Fruit fly (Drosophila melanogaster) whole organism, embryonic: ENCODE measurements around the gene Osi18.

Experiments
- Atf3 ChIP-seq: fragments of 200-800 bp; sonication (Bioruptor generic); optimal IDR thresholded peaks from 3 replicates; lab custom pipeline; 2016; ENCODE audit warnings: missing biosample characterization, missing genetic modification characterization
- Blimp-1 ChIP-seq: fragments of 200-800 bp; sonication (Bioruptor generic); optimal IDR thresholded peaks from 3 replicates; lab custom pipeline; 2018; ENCODE audit warnings: missing biosample characterization, missing genetic modification characterization, mild to moderate bottlenecking, moderate library complexity, missing genetic modification reagents
- CG10366 ChIP-seq: fragments of 200-800 bp; sonication (Bioruptor generic); IDR thresholded peaks from 2 replicates; pipeline ENCODE4 v1.3.6; 2022; ENCODE audit warnings: missing biosample characterization, missing genetic modification characterization
- CG11560 ChIP-seq: fragments of 200-800 bp; sonication (Bioruptor generic); IDR thresholded peaks from 3 replicates; pipeline ENCODE4 v1.3.6; 2022; ENCODE audit warnings: missing biosample characterization, missing genetic modification characterization
- CG14710 ChIP-seq: fragments of 200-800 bp; sonication (Bioruptor generic); optimal IDR thresholded peaks from 3 replicates; lab custom pipeline; 2019; ENCODE audit warnings: missing biosample characterization, mild to moderate bottlenecking, missing genetic modification characterization, moderate library complexity
- CG14965 ChIP-seq: fragments of 200-800 bp; sonication (Bioruptor generic); optimal IDR thresholded peaks from 2 replicates; lab custom pipeline; 2016; ENCODE audit warnings: missing biosample characterization, missing genetic modification characterization, borderline replicate concordance
- CG1603 ChIP-seq: fragments of 200-800 bp; sonication (Bioruptor generic); optimal IDR thresholded peaks from 2 replicates; lab custom pipeline; 2019; ENCODE audit warnings: missing biosample characterization, mild to moderate bottlenecking, missing genetic modification characterization, moderate library complexity
- CG16779 ChIP-seq: fragments of 200-800 bp; sonication (Bioruptor generic); IDR thresholded peaks from 2 replicates; pipeline ENCODE4 v1.3.6; 2022; ENCODE audit warnings: missing biosample characterization, missing genetic modification characterization
- CG17385 ChIP-seq: fragments of 200-800 bp; sonication (Bioruptor generic); optimal IDR thresholded peaks from 3 replicates; lab custom pipeline; 2018; ENCODE audit warnings: missing biosample characterization, mild to moderate bottlenecking, missing genetic modification characterization
- CG3847 ChIP-seq: fragments of 200-800 bp; sonication (Bioruptor generic); IDR thresholded peaks from 2 replicates; pipeline ENCODE4 v1.3.6; 2022; ENCODE audit warnings: missing biosample characterization, missing genetic modification characterization
- CG3995 ChIP-seq: fragments of 200-800 bp; sonication (Bioruptor generic); optimal IDR thresholded peaks from 3 replicates; lab custom pipeline; 2016; ENCODE audit warnings: missing biosample characterization, missing genetic modification characterization
- CG7271 ChIP-seq: fragments of 200-800 bp; sonication (Bioruptor generic); optimal IDR thresholded peaks from 2 replicates; lab custom pipeline; 2018; ENCODE audit warnings: missing biosample characterization, mild to moderate bottlenecking, missing genetic modification characterization, moderate library complexity
- CG8924 ChIP-seq: fragments of 200-800 bp; optimal IDR thresholded peaks from 3 replicates; lab custom pipeline; 2019; ENCODE audit warnings: missing biosample characterization, mild to moderate bottlenecking, missing genetic modification characterization, moderate library complexity
- D19A ChIP-seq: fragments of 200-800 bp; optimal IDR thresholded peaks from 3 replicates; lab custom pipeline; 2019; ENCODE audit warnings: missing biosample characterization, mild to moderate bottlenecking, missing genetic modification characterization, moderate library complexity
- D19B ChIP-seq: fragments of 200-800 bp; sonication (Bioruptor generic); optimal IDR thresholded peaks from 2 replicates; lab custom pipeline; 2017; ENCODE audit warnings: missing biosample characterization, mild to moderate bottlenecking, missing genetic modification characterization
- Dbx ChIP-seq: fragments of 200-800 bp; sonication (Bioruptor generic); IDR thresholded peaks from 3 replicates; pipeline ENCODE4 v1.3.6; 2022; ENCODE audit warnings: missing biosample characterization, missing genetic modification characterization
- Dip3 ChIP-seq: fragments of 200-800 bp; sonication (Bioruptor generic); optimal IDR thresholded peaks from 3 replicates; lab custom pipeline; 2016; ENCODE audit warnings: missing biosample characterization, missing genetic modification characterization
- Dll ChIP-seq: fragments of 200-800 bp; sonication (Bioruptor generic); IDR thresholded peaks from 4 replicates; pipeline ENCODE4 v1.3.6; 2022; ENCODE audit warnings: missing biosample characterization, missing genetic modification characterization; ENCODE audit not compliant: partially characterized antibody
- Doc3 ChIP-seq: fragments of 200-800 bp; sonication (Bioruptor generic); IDR thresholded peaks from 3 replicates; pipeline ENCODE4 v1.3.6; 2022; ENCODE audit warnings: missing biosample characterization, missing genetic modification characterization; ENCODE audit not compliant: partially characterized antibody
- Fer1 ChIP-seq: fragments of 200-800 bp; sonication (Bioruptor generic); optimal IDR thresholded peaks from 2 replicates; lab custom pipeline; 2017; ENCODE audit warnings: missing biosample characterization, mild to moderate bottlenecking, missing genetic modification characterization
- Gsc ChIP-seq: fragments of 200-800 bp; sonication (Bioruptor generic); IDR thresholded peaks from 2 replicates; pipeline ENCODE4 v1.3.6; 2022; ENCODE audit warnings: missing biosample characterization, missing genetic modification characterization
- HHEX ChIP-seq: fragments of 200-800 bp; sonication (Bioruptor generic); optimal IDR thresholded peaks from 3 replicates; lab custom pipeline; 2017; ENCODE audit warnings: missing biosample characterization, mild to moderate bottlenecking, missing genetic modification characterization, missing genetic modification reagents
- HmgZ ChIP-seq: fragments of 200-800 bp; sonication (Bioruptor generic); optimal IDR thresholded peaks from 2 replicates; lab custom pipeline; 2018; ENCODE audit warnings: missing biosample characterization, mild to moderate bottlenecking, missing genetic modification characterization
- Hmr ChIP-seq: fragments of 200-800 bp; sonication (Bioruptor generic); optimal IDR thresholded peaks from 3 replicates; lab custom pipeline; 2017; ENCODE audit warnings: mild to moderate bottlenecking, missing biosample characterization, missing genetic modification reagents, missing genetic modification characterization
- Hsf ChIP-seq: fragments of 200-800 bp; sonication (Bioruptor generic); optimal IDR thresholded peaks from 3 replicates; lab custom pipeline; 2016; ENCODE audit warnings: missing biosample characterization, missing genetic modification characterization
- Jarid2 ChIP-seq: fragments of 200-800 bp; sonication (Bioruptor generic); optimal IDR thresholded peaks from 3 replicates; lab custom pipeline; 2017; ENCODE audit warnings: mild to moderate bottlenecking, missing biosample characterization, missing genetic modification reagents, missing genetic modification characterization
- Med ChIP-seq: fragments of 200-800 bp; sonication (Bioruptor generic); peaks from one replicate; lab custom pipeline; 2016; ENCODE audit warnings: missing biosample characterization, missing genetic modification characterization, mild to moderate bottlenecking, inconsistent platforms, moderate library complexity
- NFAT ChIP-seq: fragments of 200-800 bp; sonication (Bioruptor generic); IDR thresholded peaks from 2 replicates; pipeline ENCODE4 v1.3.6; 2022; ENCODE audit warnings: missing biosample characterization, missing genetic modification characterization
- NfI ChIP-seq: fragments of 200-800 bp; sonication (Bioruptor generic); optimal IDR thresholded peaks from 3 replicates; lab custom pipeline; 2018; ENCODE audit warnings: missing biosample characterization, mild to moderate bottlenecking, missing genetic modification characterization, moderate library complexity
- Rfx ChIP-seq: fragments of 200-800 bp; sonication (Bioruptor generic); IDR thresholded peaks from 2 replicates; pipeline ENCODE4 v1.3.6; 2022; ENCODE audit warnings: missing biosample characterization, missing genetic modification characterization
- Scr ChIP-seq: fragments of 200-800 bp; sonication (Bioruptor generic); IDR thresholded peaks from 2 replicates; pipeline ENCODE4 v1.3.6; 2022; ENCODE audit warnings: missing biosample characterization, missing genetic modification characterization; ENCODE audit not compliant: partially characterized antibody
- Spps ChIP-seq: fragments of 200-800 bp; sonication (Bioruptor generic); optimal IDR thresholded peaks from 2 replicates; lab custom pipeline; 2018; ENCODE audit warnings: missing biosample characterization, mild to moderate bottlenecking, missing genetic modification characterization
- Sry-δ ChIP-seq: fragments of 200-800 bp; sonication (Bioruptor generic); optimal IDR thresholded peaks from 2 replicates; lab custom pipeline; 2016; ENCODE audit warnings: missing biosample characterization, missing genetic modification characterization
- al ChIP-seq: fragments of 200-800 bp; sonication (Bioruptor generic); IDR thresholded peaks from 2 replicates; pipeline ENCODE4 v1.3.6; 2022; ENCODE audit warnings: missing biosample characterization, missing genetic modification characterization
- bigmax ChIP-seq: fragments of 200-800 bp; sonication (Bioruptor generic); optimal IDR thresholded peaks from 2 replicates; lab custom pipeline; 2018; ENCODE audit warnings: missing biosample characterization, mild to moderate bottlenecking, missing genetic modification characterization
- caup ChIP-seq: fragments of 200-800 bp; sonication (Bioruptor generic); optimal IDR thresholded peaks from 3 replicates; lab custom pipeline; 2017; ENCODE audit warnings: missing biosample characterization, mild to moderate bottlenecking, missing genetic modification characterization, moderate library complexity; ENCODE audit not compliant: severe bottlenecking
- corto ChIP-seq: fragments of 200-800 bp; sonication (Bioruptor generic); optimal IDR thresholded peaks from 2 replicates; lab custom pipeline; 2016; ENCODE audit warnings: missing biosample characterization, mild to moderate bottlenecking, missing genetic modification characterization, moderate library complexity
- dysf ChIP-seq: fragments of 200-800 bp; sonication (Bioruptor generic); IDR thresholded peaks from 3 replicates; pipeline ENCODE4 v1.3.6; 2022; ENCODE audit warnings: missing biosample characterization, missing genetic modification characterization
- fd96Cb ChIP-seq: fragments of 200-800 bp; sonication (Bioruptor generic); optimal IDR thresholded peaks from 2 replicates; lab custom pipeline; 2018; ENCODE audit warnings: missing biosample characterization, mild to moderate bottlenecking, missing genetic modification characterization, moderate library complexity
- kni ChIP-seq: fragments of 200-800 bp; sonication (Bioruptor generic); optimal IDR thresholded peaks from 3 replicates; lab custom pipeline; 2017; ENCODE audit warnings: mild to moderate bottlenecking, missing biosample characterization, missing genetic modification reagents, missing genetic modification characterization
- nerfin-1 ChIP-seq: fragments of 200-800 bp; sonication (Bioruptor generic); optimal IDR thresholded peaks from 3 replicates; lab custom pipeline; 2019; ENCODE audit warnings: missing biosample characterization, mild to moderate bottlenecking, missing genetic modification characterization, moderate library complexity
- pnt ChIP-seq: fragments of 200-800 bp; sonication (Bioruptor generic); optimal IDR thresholded peaks from 3 replicates; lab custom pipeline; 2016; ENCODE audit warnings: missing biosample characterization, missing genetic modification characterization
- row ChIP-seq: fragments of 200-800 bp; sonication (Bioruptor generic); IDR thresholded peaks from 3 replicates; pipeline ENCODE4 v1.3.6; 2022; ENCODE audit warnings: missing biosample characterization, missing genetic modification characterization
- slbo ChIP-seq: fragments of 200-800 bp; sonication (Bioruptor generic); IDR thresholded peaks from 2 replicates; pipeline ENCODE4 v1.3.6; 2022; ENCODE audit warnings: missing biosample characterization, missing genetic modification characterization
- sug ChIP-seq: fragments of 200-800 bp; optimal IDR thresholded peaks from 2 replicates; lab custom pipeline; 2019; ENCODE audit warnings: missing biosample characterization, mild to moderate bottlenecking, missing genetic modification characterization, moderate library complexity
- trem ChIP-seq: fragments of 200-800 bp; optimal IDR thresholded peaks from 3 replicates; lab custom pipeline; 2019; ENCODE audit warnings: missing biosample characterization, mild to moderate bottlenecking, missing genetic modification characterization, moderate library complexity
- unc-4 ChIP-seq: fragments of 200-800 bp; sonication (Bioruptor generic); IDR thresholded peaks from 2 replicates; pipeline ENCODE4 v1.3.6; 2022; ENCODE audit warnings: missing biosample characterization, missing genetic modification characterization; ENCODE audit not compliant: partially characterized antibody
- wor ChIP-seq: fragments of 200-800 bp; sonication (Bioruptor generic); IDR thresholded peaks from 2 replicates; pipeline ENCODE4 v1.3.6; 2022; ENCODE audit warnings: missing biosample characterization, missing genetic modification characterization

The Osi18 gene

dm6 chr3R:6368550-6369238 is 38.6 kb downstream of the Osi18 start, which contains the start of gene CG10286 (continued):
- peak; percentile 75 for TF ChIP-seq Scr (GFP tag; lab: Robert Waterston, UW)
- peak; percentile 51; the same call in 2 of the 3 replicates for TF ChIP-seq Doc3 (GFP tag; lab: Robert Waterston, UW)
- TF ChIP-seq slbo (GFP tag; lab: Robert Waterston, UW), result peak; percentile 52; the same call in 1 of the 2 replicates
- no peak for TF ChIP-seq bigmax (GFP tag; lab: Kevin White, UChicago)
- TF ChIP-seq CG1603, result peak; percentile 61
- peak; percentile 1 for TF ChIP-seq Hsf
- TF ChIP-seq Gsc (GFP tag; lab: Robert Waterston, UW), result no peak
- TF ChIP-seq unc-4 (GFP tag; lab: Robert Waterston, UW), result peak; percentile 68
- TF ChIP-seq HHEX (GFP tag; lab: Kevin White, UChicago), result peak; percentile 9
- no peak for TF ChIP-seq Fer1 (GFP tag; lab: Kevin White, UChicago)
- TF ChIP-seq CG11560 (tag; lab: Robert Waterston, UW), result no peak
- TF ChIP-seq CG14710 (tag; lab: Kevin White, UChicago), result peak; percentile 35
- TF ChIP-seq fd96Cb (tag; lab: Kevin White, UChicago), result peak; percentile 6
- peak; percentile 98 for TF ChIP-seq CG3995
- TF ChIP-seq Dip3 (GFP tag; lab: Kevin White, UChicago), result no peak
- TF ChIP-seq row (GFP tag; lab: Robert Waterston, UW), result peak; percentile 65
- TF ChIP-seq CG16779 (GFP tag; lab: Robert Waterston, UW), result no peak
- TF ChIP-seq Dbx (GFP tag; lab: Robert Waterston, UW), result peak; percentile 58; the same call in 2 of the 3 replicates
- peak; percentile 83 for TF ChIP-seq Sry-δ (GFP tag; lab: Kevin White, UChicago)
- no peak for TF ChIP-seq al
- peak; percentile 52 for TF ChIP-seq sug (tag; lab: Kevin White, UChicago)
- peak; percentile 62 for TF ChIP-seq Rfx (GFP tag; lab: Robert Waterston, UW)
- TF ChIP-seq HmgZ (tag; lab: Kevin White, UChicago), result peak; percentile 51
- TF ChIP-seq wor (GFP tag; lab: Robert Waterston, UW), result no peak
- no peak for TF ChIP-seq CG14965 (GFP tag; lab: Kevin White, UChicago)
- TF ChIP-seq caup, result no peak
- peak; percentile 62; the same call in 3 of the 4 replicates for TF ChIP-seq Dll (GFP tag; lab: Robert Waterston, UW)
- peak; percentile 18; the same call in 1 of the 2 replicates for TF ChIP-seq CG10366 (GFP tag; lab: Robert Waterston, UW)
- TF ChIP-seq Atf3 (GFP tag; lab: Kevin White, UChicago), result no peak
- peak; percentile 87 for TF ChIP-seq trem
- TF ChIP-seq Hmr, result peak; percentile 48
- no peak for TF ChIP-seq D19A (tag; lab: Kevin White, UChicago)
- no peak for TF ChIP-seq kni (GFP tag; lab: Kevin White, UChicago)
- TF ChIP-seq NfI (GFP tag; lab: Kevin White, UChicago), result peak; percentile 5
- peak; percentile 76 for TF ChIP-seq nerfin-1 (tag; lab: Kevin White, UChicago)
- TF ChIP-seq CG7271 (tag; lab: Kevin White, UChicago), result no peak
- TF ChIP-seq Blimp-1 (GFP tag; lab: Kevin White, UChicago), result no peak
- no peak for TF ChIP-seq pnt
- TF ChIP-seq Med (GFP tag; lab: Kevin White, UChicago), result peak; percentile 82
- TF ChIP-seq CG3847 (GFP tag; lab: Robert Waterston, UW), result peak; percentile 29; the same call in 1 of the 2 replicates
- peak; percentile 23 for TF ChIP-seq Jarid2 (GFP tag; lab: Kevin White, UChicago)
- no peak for TF ChIP-seq corto (GFP tag; lab: Kevin White, UChicago)
- peak; percentile 47 for TF ChIP-seq D19B (GFP tag; lab: Kevin White, UChicago)
- TF ChIP-seq NFAT (GFP tag; lab: Robert Waterston, UW), result peak; percentile 52; the same call in 1 of the 2 replicates
- peak; percentile 37 for TF ChIP-seq CG17385
- peak; percentile 20; the same call in 2 of the 3 replicates for TF ChIP-seq dysf (GFP tag; lab: Robert Waterston, UW)
- peak; percentile 29 for TF ChIP-seq Spps
- TF ChIP-seq CG8924 (tag; lab: Kevin White, UChicago), result peak; percentile 86
